Worm (Caenorhabditis elegans) whole organism, L1 larva: ENCODE measurements around the gene srh-276.

Experiments
- C16A3.4 ChIP-seq: fragments of 150-350 bp; optimal IDR thresholded peaks from 2 replicates; lab custom pipeline; 2014; ENCODE audit warnings: missing biosample characterization, missing genetic modification characterization
- F16B12.6 ChIP-seq: fragments of 150-350 bp; optimal IDR thresholded peaks from 2 replicates; lab custom pipeline; 2014; ENCODE audit warnings: missing biosample characterization, missing genetic modification characterization
- Y116A8C.19 ChIP-seq: sonication (generic microtip); optimal IDR thresholded peaks from 2 replicates; lab custom pipeline; 2016; ENCODE audit warnings: missing compliant biosample characterization, missing genetic modification characterization, borderline replicate concordance
- aha-1 ChIP-seq: fragments of 150-350 bp; optimal IDR thresholded peaks from 2 replicates; lab custom pipeline; 2014; ENCODE audit warnings: missing biosample characterization, missing genetic modification characterization
- blmp-1 ChIP-seq: fragments of 150-350 bp; optimal IDR thresholded peaks from 2 replicates; lab custom pipeline; 2014; ENCODE audit warnings: missing biosample characterization, missing genetic modification characterization
- ceh-63 ChIP-seq: fragments of 200-800 bp; sonication (Bioruptor generic); optimal IDR thresholded peaks from 2 replicates; lab custom pipeline; 2018; ENCODE audit warnings: mild to moderate bottlenecking, missing genetic modification characterization, missing compliant biosample characterization
- ceh-8 ChIP-seq: fragments of 200-800 bp; sonication (Bioruptor generic); optimal IDR thresholded peaks from 2 replicates; lab custom pipeline; 2018; ENCODE audit warnings: mild to moderate bottlenecking, missing genetic modification characterization, moderate library complexity, missing compliant biosample characterization
- ceh-82 ChIP-seq, 3 experiments: fragments of 150-350 bp in 1 of 3; sonication (generic microtip) in 2 of 3; optimal IDR thresholded peaks; 2 replicates each; lab custom pipeline; 2014 to 2017; ENCODE audit warnings: missing biosample characterization in 3 of 3, missing genetic modification characterization in 3 of 3
- ceh-90 ChIP-seq: sonication (generic microtip); optimal IDR thresholded peaks from 2 replicates; lab custom pipeline; 2016; ENCODE audit warnings: missing genetic modification characterization, missing compliant biosample characterization
- ces-1 ChIP-seq: fragments of 150-350 bp; optimal IDR thresholded peaks from 2 replicates; lab custom pipeline; 2014; ENCODE audit warnings: missing biosample characterization, missing genetic modification reagents, missing genetic modification characterization
- efl-1 ChIP-seq, 4 experiments: fragments of 150-350 bp; optimal IDR thresholded peaks in 3 of 4; peaks in 1 of 4; 1 replicate in 1 of 4; 2 replicates in 3 of 4; lab custom pipeline; 2014; ENCODE audit warnings: missing biosample characterization in 2 of 4, missing genetic modification characterization in 2 of 4, missing genetic modification reagents in 2 of 4
- efl-3 ChIP-seq: fragments of 200-800 bp; sonication (Bioruptor generic); optimal IDR thresholded peaks from 2 replicates; lab custom pipeline; 2018; ENCODE audit warnings: mild to moderate bottlenecking, missing genetic modification characterization, missing compliant biosample characterization
- ets-5 ChIP-seq: fragments of 200-800 bp; sonication (Bioruptor generic); IDR thresholded peaks from 2 replicates; pipeline ENCODE4 v1.3.6; 2022; ENCODE audit warnings: missing genetic modification characterization, missing compliant biosample characterization
- fkh-4 ChIP-seq: sonication (generic microtip); optimal IDR thresholded peaks from 2 replicates; lab custom pipeline; 2016; ENCODE audit warnings: missing compliant biosample characterization, missing genetic modification characterization, borderline replicate concordance
- fkh-8 ChIP-seq: sonication (generic microtip); optimal IDR thresholded peaks from 2 replicates; lab custom pipeline; 2016; ENCODE audit warnings: mild to moderate bottlenecking, missing genetic modification characterization, missing compliant biosample characterization
- fos-1 ChIP-seq: fragments of 150-350 bp; optimal IDR thresholded peaks from 2 replicates; lab custom pipeline; 2014; ENCODE audit warnings: missing biosample characterization, missing genetic modification characterization
- grh-1 ChIP-seq: fragments of 200-800 bp; sonication (Bioruptor generic); IDR thresholded peaks from 2 replicates; pipeline ENCODE4 v1.3.6; 2022; ENCODE audit warnings: missing genetic modification reagents, missing genetic modification characterization, missing compliant biosample characterization
- hlh-17 ChIP-seq: fragments of 200-800 bp; sonication (Bioruptor generic); optimal IDR thresholded peaks from 2 replicates; lab custom pipeline; 2018; ENCODE audit warnings: missing genetic modification characterization, mild to moderate bottlenecking, missing compliant biosample characterization, moderate library complexity, borderline replicate concordance
- hlh-4 ChIP-seq: sonication (generic microtip); optimal IDR thresholded peaks from 2 replicates; lab custom pipeline; 2016; ENCODE audit warnings: mild to moderate bottlenecking, missing genetic modification characterization, missing compliant biosample characterization
- irx-1 ChIP-seq: sonication (generic microtip); optimal IDR thresholded peaks from 2 replicates; lab custom pipeline; 2016; ENCODE audit warnings: missing genetic modification characterization, missing compliant biosample characterization
- lin-13 ChIP-seq: fragments of 150-350 bp; optimal IDR thresholded peaks from 2 replicates; lab custom pipeline; 2014; ENCODE audit warnings: missing biosample characterization, missing genetic modification reagents, missing genetic modification characterization
- lin-14 ChIP-seq: fragments of 200-800 bp; sonication (Bioruptor generic); optimal IDR thresholded peaks from 2 replicates; lab custom pipeline; 2018; ENCODE audit warnings: mild to moderate bottlenecking, missing genetic modification characterization, moderate library complexity, missing compliant biosample characterization
- lin-39 ChIP-seq: fragments of 150-350 bp; optimal IDR thresholded peaks from 2 replicates; lab custom pipeline; 2014; ENCODE audit warnings: missing biosample characterization, missing genetic modification reagents, missing genetic modification characterization
- lsy-2 ChIP-seq, 2 experiments: fragments of 150-350 bp; optimal IDR thresholded peaks; 2 replicates each; lab custom pipeline; 2014; ENCODE audit warnings: missing biosample characterization in 2 of 2, missing genetic modification characterization in 2 of 2
- mab-9 ChIP-seq: fragments of 200-800 bp; sonication (Bioruptor generic); IDR thresholded peaks from 2 replicates; pipeline ENCODE4 v1.3.6; 2022; ENCODE audit warnings: missing genetic modification reagents, missing genetic modification characterization, missing compliant biosample characterization
- mdl-1 ChIP-seq, 2 experiments: fragments of 150-350 bp; optimal IDR thresholded peaks; 2 replicates each; lab custom pipeline; 2014 to 2017; ENCODE audit warnings: missing biosample characterization in 2 of 2, missing genetic modification characterization in 2 of 2, inconsistent platforms in 1 of 2
- nhr-12 ChIP-seq: sonication (generic microtip); optimal IDR thresholded peaks from 2 replicates; lab custom pipeline; 2017; ENCODE audit warnings: missing biosample characterization, missing genetic modification characterization
- nhr-19 ChIP-seq: fragments of 200-800 bp; sonication (Bioruptor generic); conservative IDR thresholded peaks from 2 replicates; pipeline ENCODE4 v1.3.6; 2022; ENCODE audit warnings: missing genetic modification characterization, missing compliant biosample characterization
- nhr-47 ChIP-seq: sonication (generic microtip); optimal IDR thresholded peaks from 2 replicates; lab custom pipeline; 2016; ENCODE audit warnings: mild to moderate bottlenecking, missing genetic modification characterization, moderate library complexity, missing compliant biosample characterization
- nhr-77 ChIP-seq: fragments of 150-350 bp; optimal IDR thresholded peaks from 2 replicates; lab custom pipeline; 2014; ENCODE audit warnings: missing biosample characterization, missing genetic modification characterization
- nhr-85 ChIP-seq: sonication (generic microtip); peaks from one replicate; lab custom pipeline; 2016; ENCODE audit warnings: missing genetic modification characterization, inconsistent platforms, missing compliant biosample characterization
- nhr-90 ChIP-seq: sonication (generic microtip); optimal IDR thresholded peaks from 2 replicates; lab custom pipeline; 2016; ENCODE audit warnings: mild to moderate bottlenecking, missing genetic modification characterization, missing compliant biosample characterization; ENCODE audit not compliant: poor library complexity
- pax-3 ChIP-seq: fragments of 200-800 bp; sonication (Bioruptor generic); optimal IDR thresholded peaks from 2 replicates; lab custom pipeline; 2018; ENCODE audit warnings: mild to moderate bottlenecking, missing genetic modification characterization, moderate library complexity, missing compliant biosample characterization
- pqm-1 ChIP-seq: sonication (generic microtip); optimal IDR thresholded peaks from 3 replicates; lab custom pipeline; 2017; ENCODE audit warnings: missing biosample characterization, missing genetic modification characterization
- rnt-1 ChIP-seq: sonication (generic microtip); optimal IDR thresholded peaks from 2 replicates; lab custom pipeline; 2016; ENCODE audit warnings: mild to moderate bottlenecking, missing genetic modification characterization, moderate library complexity, missing compliant biosample characterization
- skn-1 ChIP-seq: fragments of 150-350 bp; optimal IDR thresholded peaks from 2 replicates; lab custom pipeline; 2014; ENCODE audit warnings: missing biosample characterization, missing genetic modification characterization
- snpc-4 ChIP-seq: fragments of 150-350 bp; optimal IDR thresholded peaks from 2 replicates; lab custom pipeline; 2014; ENCODE audit warnings: missing biosample characterization, missing genetic modification characterization
- sox-4 ChIP-seq: sonication (generic microtip); optimal IDR thresholded peaks from 2 replicates; lab custom pipeline; 2016; ENCODE audit warnings: missing genetic modification characterization, missing compliant biosample characterization
- sptf-1 ChIP-seq: fragments of 150-350 bp; optimal IDR thresholded peaks from 2 replicates; lab custom pipeline; 2014; ENCODE audit warnings: missing biosample characterization, missing genetic modification characterization
- sup-37 ChIP-seq: fragments of 200-800 bp; sonication (Bioruptor generic); optimal IDR thresholded peaks from 2 replicates; lab custom pipeline; 2018; ENCODE audit warnings: mild to moderate bottlenecking, missing genetic modification characterization, missing compliant biosample characterization
- swsn-7 ChIP-seq: sonication (generic microtip); optimal IDR thresholded peaks from 2 replicates; lab custom pipeline; 2016; ENCODE audit warnings: missing genetic modification characterization, missing compliant biosample characterization
- tbx-2 ChIP-seq: sonication (generic microtip); optimal IDR thresholded peaks from 2 replicates; lab custom pipeline; 2016; ENCODE audit warnings: missing genetic modification characterization, missing compliant biosample characterization
- tlp-1 ChIP-seq: fragments of 150-350 bp; optimal IDR thresholded peaks from 2 replicates; lab custom pipeline; 2014; ENCODE audit warnings: missing biosample characterization, missing genetic modification characterization
- unc-130 ChIP-seq: fragments of 150-350 bp; optimal IDR thresholded peaks from 2 replicates; lab custom pipeline; 2017; ENCODE audit warnings: missing biosample characterization, missing genetic modification characterization, inconsistent platforms
- unc-30 ChIP-seq: sonication (generic microtip); optimal IDR thresholded peaks from 2 replicates; lab custom pipeline; 2017; ENCODE audit warnings: missing biosample characterization, missing genetic modification characterization
- unc-62 ChIP-seq: fragments of 150-350 bp; optimal IDR thresholded peaks from 2 replicates; lab custom pipeline; 2014; ENCODE audit warnings: missing biosample characterization, missing genetic modification reagents, missing genetic modification characterization
- unc-86 ChIP-seq: sonication (generic microtip); optimal IDR thresholded peaks from 2 replicates; lab custom pipeline; 2016; ENCODE audit warnings: missing genetic modification characterization, missing compliant biosample characterization
- vab-15 ChIP-seq: sonication (generic microtip); optimal IDR thresholded peaks from 2 replicates; lab custom pipeline; 2017; ENCODE audit warnings: missing genotype, mild to moderate bottlenecking, missing genetic modification characterization, missing compliant biosample characterization
- xbp-1 ChIP-seq: sonication (generic microtip); optimal IDR thresholded peaks from 2 replicates; lab custom pipeline; 2016; ENCODE audit warnings: missing genetic modification characterization, missing compliant biosample characterization
- zag-1 ChIP-seq: fragments of 150-350 bp; optimal IDR thresholded peaks from 2 replicates; lab custom pipeline; 2014; ENCODE audit warnings: missing biosample characterization, missing genetic modification characterization
- zip-4 ChIP-seq: fragments of 200-800 bp; sonication (Bioruptor generic); optimal IDR thresholded peaks from 2 replicates; lab custom pipeline; 2018; ENCODE audit warnings: mild to moderate bottlenecking, missing genetic modification characterization, moderate library complexity, missing compliant biosample characterization
- ztf-11 ChIP-seq, 2 experiments: sonication (generic microtip); optimal IDR thresholded peaks; 2 replicates each; lab custom pipeline; 2016 to 2017; ENCODE audit warnings: missing genetic modification characterization in 2 of 2, missing biosample characterization in 1 of 2, missing compliant biosample characterization in 1 of 2
- ztf-4 ChIP-seq: fragments of 150-350 bp; optimal IDR thresholded peaks from 2 replicates; lab custom pipeline; 2014; ENCODE audit warnings: missing biosample characterization, missing genetic modification characterization

srh-276 gene

ce11 chrV:15551642-15552041, 22.5 kb downstream of the srh-276 start (continued):
- no peak for TF ChIP-seq pqm-1 (tag; lab: Kevin White, UChicago)
- TF ChIP-seq unc-86 (tag; lab: Kevin White, UChicago), result peak; percentile 19
- TF ChIP-seq swsn-7 (tag; lab: Kevin White, UChicago), result peak; percentile 51
- no peak for TF ChIP-seq zip-4 (GFP tag; lab: Kevin White, UChicago)
- peak; percentile 54 for TF ChIP-seq fkh-8 (tag; lab: Kevin White, UChicago)
- TF ChIP-seq aha-1, result no peak
- no peak for TF ChIP-seq zag-1 (tag; lab: Kevin White, UChicago)
- TF ChIP-seq lin-14 (GFP tag; lab: Kevin White, UChicago), result peak; percentile 40
- TF ChIP-seq ztf-11 (tag; optimal IDR thresholded peaks at IDR 0.05; lab: Kevin White, UChicago), result no peak
- peak in 1 of 2 experiments; percentile 65 for TF ChIP-seq mdl-1 (tag; optimal IDR thresholded peaks at IDR 0.05; lab: Kevin White, UChicago)
- peak; percentile 16 to 57 for TF ChIP-seq lsy-2 (tag; optimal IDR thresholded peaks at IDR 0.05; lab: Kevin White, UChicago)
- peak; percentile 67 for TF ChIP-seq nhr-19
- peak; percentile 35 for TF ChIP-seq C16A3.4
- TF ChIP-seq hlh-4 (tag; lab: Kevin White, UChicago), result no peak
- no peak for TF ChIP-seq fkh-4 (tag; lab: Kevin White, UChicago)
- no peak for TF ChIP-seq F16B12.6 (tag; lab: Kevin White, UChicago)
- TF ChIP-seq xbp-1 (tag; lab: Kevin White, UChicago), result peak; percentile 27
- TF ChIP-seq ztf-4, result no peak
- no peak for TF ChIP-seq unc-62
- TF ChIP-seq ceh-90, result no peak
- peak; percentile 7 for TF ChIP-seq snpc-4 (tag; lab: Kevin White, UChicago)
- TF ChIP-seq tbx-2 (tag; lab: Kevin White, UChicago), result peak; percentile 32
- TF ChIP-seq nhr-90, result peak; percentile 17
- no peak for TF ChIP-seq unc-130
- no peak for TF ChIP-seq fos-1 (tag; lab: Kevin White, UChicago)
- no peak for TF ChIP-seq nhr-85 (tag; lab: Kevin White, UChicago)
- no peak for TF ChIP-seq ets-5 (GFP tag; lab: Robert Waterston, UW)
- TF ChIP-seq sup-37, result no peak
- no peak for TF ChIP-seq efl-3
- no peak for TF ChIP-seq mab-9 (GFP tag; lab: Robert Waterston, UW)
- TF ChIP-seq blmp-1 (tag; lab: Kevin White, UChicago), result no peak
- TF ChIP-seq sptf-1, result no peak
- TF ChIP-seq rnt-1 (tag; lab: Kevin White, UChicago), result peak; percentile 66
- TF ChIP-seq efl-1 (optimal IDR thresholded peaks at IDR 0.05; lab: Kevin White, UChicago), result peak; percentile 33 to 53
- peak; percentile 46 to 94 for TF ChIP-seq efl-1 (GFP tag; optimal IDR thresholded peaks at IDR 0.05 in 1 of 2; lab: Kevin White, UChicago)
- no peak for TF ChIP-seq Y116A8C.19
- peak; percentile 62 for TF ChIP-seq nhr-47 (tag; lab: Kevin White, UChicago)
- no peak for TF ChIP-seq hlh-17 (GFP tag; lab: Kevin White, UChicago)
- peak; percentile 3 for TF ChIP-seq nhr-77 (tag; lab: Kevin White, UChicago)
- TF ChIP-seq tlp-1 (tag; lab: Kevin White, UChicago), result no peak
- TF ChIP-seq nhr-12, result no peak
- TF ChIP-seq lin-39 (tag; lab: Kevin White, UChicago), result no peak
- TF ChIP-seq irx-1 (tag; lab: Kevin White, UChicago), result peak; percentile 8
- TF ChIP-seq ceh-63, result no peak
- peak in 2 of 3 experiments; percentile 13 to 74 for TF ChIP-seq ceh-82 (tag; optimal IDR thresholded peaks at IDR 0.05; lab: Kevin White, UChicago)
- no peak for TF ChIP-seq sox-4 (tag; lab: Kevin White, UChicago)
- TF ChIP-seq vab-15 (tag; lab: Kevin White, UChicago), result no peak
- TF ChIP-seq pax-3 (tag; lab: Kevin White, UChicago), result no peak
- TF ChIP-seq grh-1, result no peak
- peak; percentile 46 for TF ChIP-seq skn-1 (tag; lab: Kevin White, UChicago)
- peak; percentile 20 for TF ChIP-seq lin-13 (GFP tag; lab: Kevin White, UChicago)
- TF ChIP-seq ceh-8, result no peak
- no peak for TF ChIP-seq unc-30 (tag; lab: Kevin White, UChicago)
- TF ChIP-seq ces-1 (GFP tag; lab: Kevin White, UChicago), result no peak
